Worm (Caenorhabditis elegans) whole organism, L4/young adult: ENCODE measurements around the gene sphk-1.

ENCODE experiments used
- W03F9.2 ChIP-seq: fragments of 150-350 bp; optimal IDR thresholded peaks from 2 replicates; lab custom pipeline; 2014; ENCODE audit warnings: missing biosample characterization, missing genetic modification characterization
- dao-5 ChIP-seq: sonication (generic microtip); optimal IDR thresholded peaks from 2 replicates; lab custom pipeline; 2016; ENCODE audit warnings: missing genotype, missing genetic modification characterization, moderate library complexity, missing compliant biosample characterization
- him-1 ChIP-seq: sonication (generic microtip); optimal IDR thresholded peaks from 2 replicates; lab custom pipeline; 2016; ENCODE audit warnings: missing genotype, missing genetic modification reagents, missing genetic modification characterization, missing compliant biosample characterization

ce11 chrII:8704413-8704874 is 3.0 kb upstream of the sphk-1 start, which contains the start of gene prx-5:
- TF ChIP-seq him-1 (tag; lab: Kevin White, UChicago) (no peak), dao-5 (tag; lab: Kevin White, UChicago) (no peak), W03F9.2 (tag; lab: Kevin White, UChicago) (no peak)
